Worm (Caenorhabditis elegans) whole organism, late embryonic: ENCODE measurements around the gene F09F9.2.

Experiments
- F13H6.1 ChIP-seq: sonication (generic microtip); optimal IDR thresholded peaks from 2 replicates; lab custom pipeline; 2016; ENCODE audit warnings: missing genetic modification characterization, missing compliant biosample characterization
- nhr-232 ChIP-seq: sonication (generic microtip); optimal IDR thresholded peaks from 2 replicates; lab custom pipeline; 2016; ENCODE audit warnings: missing genetic modification characterization, missing compliant biosample characterization
- pha-4 ChIP-seq: fragments of 150-350 bp; optimal IDR thresholded peaks from 2 replicates; lab custom pipeline; 2018; ENCODE audit warnings: missing biosample characterization, missing genetic modification reagents, missing genetic modification characterization
- unc-42 ChIP-seq: sonication (generic microtip); optimal IDR thresholded peaks from 2 replicates; lab custom pipeline; 2016; ENCODE audit warnings: missing genotype, missing genetic modification characterization, missing compliant biosample characterization

DNA sequence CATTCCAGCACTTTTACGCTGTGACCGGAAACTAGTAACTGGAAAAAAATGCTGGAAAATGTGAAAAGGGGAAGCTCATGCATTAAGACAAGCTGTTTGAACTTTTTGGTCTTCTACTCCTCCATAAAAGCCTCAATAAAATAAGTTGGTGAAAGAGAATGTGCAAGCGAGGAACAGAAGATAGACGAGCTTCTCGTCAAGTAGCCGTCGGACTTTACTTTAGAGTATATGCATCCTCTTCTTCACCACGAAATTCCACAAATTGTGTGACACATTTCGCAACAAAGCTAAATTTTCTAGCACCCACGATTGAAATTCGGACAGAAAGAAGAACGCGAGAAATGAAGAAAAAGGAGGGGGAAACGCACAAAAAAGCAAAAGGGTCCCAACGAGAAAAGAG lies 48.7 kb upstream of the F09F9.2 start:
- TF ChIP-seq pha-4 (tag; lab: Kevin White, UChicago), result no peak
- no peak for TF ChIP-seq F13H6.1
- TF ChIP-seq nhr-232, result no peak
- TF ChIP-seq unc-42, result no peak
